Fruit fly (Drosophila melanogaster): ENCODE data around the gene CG10555.

Gene CG10555

dm6 chrX:8444883-8445572, 46.3 kb downstream of the CG10555 start (continued):
- TF ChIP-seq Sox102F (GFP tag; optimal IDR thresholded peaks at IDR 0.05), result peak; percentile 72
- TF ChIP-seq caup (GFP tag; optimal IDR thresholded peaks at IDR 0.05; ENCODE audit: severe bottlenecking), result no peak
- peak; percentile 5 for TF ChIP-seq tin (GFP tag; optimal IDR thresholded peaks at IDR 0.05)
- TF ChIP-seq Optix (GFP tag; IDR thresholded peaks at IDR 0.05), result no peak
- no peak for TF ChIP-seq CrebB (tag; optimal IDR thresholded peaks at IDR 0.05)
- TF ChIP-seq CG34422 (GFP tag; IDR thresholded peaks at IDR 0.05), result no peak; the same call in 2 of the 3 replicates
- no peak for TF ChIP-seq nom (GFP tag; optimal IDR thresholded peaks at IDR 0.05)
- no peak for TF ChIP-seq onecut (GFP tag; IDR thresholded peaks at IDR 0.05)
- TF ChIP-seq Xrp1 (GFP tag; IDR thresholded peaks at IDR 0.05), result peak; percentile 66
- no peak for TF ChIP-seq scrt (GFP tag; optimal IDR thresholded peaks at IDR 0.05)
- TF ChIP-seq org-1 (GFP tag; optimal IDR thresholded peaks at IDR 0.05), result peak; percentile 7
- TF ChIP-seq CG13624 (GFP tag; optimal IDR thresholded peaks at IDR 0.05), result no peak
- no peak for TF ChIP-seq CG17802 (tag; optimal IDR thresholded peaks at IDR 0.05)
- no peak for TF ChIP-seq CG5245 (GFP tag; optimal IDR thresholded peaks at IDR 0.05)
- peak; percentile 90 for TF ChIP-seq CG15696 (tag; optimal IDR thresholded peaks at IDR 0.05)
- TF ChIP-seq Ada2b (GFP tag; IDR thresholded peaks at IDR 0.05), result no peak
- TF ChIP-seq phol (tag; optimal IDR thresholded peaks at IDR 0.05), result peak; percentile 85
- no peak for TF ChIP-seq Lpt (GFP tag; optimal IDR thresholded peaks at IDR 0.05)
- TF ChIP-seq CG7372 (GFP tag; IDR thresholded peaks at IDR 0.05), result 0 out of 2 replicates have a peak, but pooled peaks have one; percentile 8

dm6 chrX:8447166-8447565, 48.4 kb downstream of the CG10555 start:
- peak; percentile 78 for TF ChIP-seq Nf-YB (GFP tag; optimal IDR thresholded peaks at IDR 0.05)
- peak; percentile 50 for TF ChIP-seq Nf-YC (tag; optimal IDR thresholded peaks at IDR 0.05)
- no peak for TF ChIP-seq Eip74EF (GFP tag; optimal IDR thresholded peaks at IDR 0.05)
- TF ChIP-seq unc-4 (GFP tag; IDR thresholded peaks at IDR 0.05; ENCODE audit: partially characterized antibody), result no peak
- no peak for TF ChIP-seq Spps (tag; optimal IDR thresholded peaks at IDR 0.05)
- TF ChIP-seq NK7.1 (GFP tag; optimal IDR thresholded peaks at IDR 0.05), result no peak
- TF ChIP-seq cad (GFP tag; optimal IDR thresholded peaks at IDR 0.05), result no peak
- no peak for TF ChIP-seq kay (GFP tag; optimal IDR thresholded peaks at IDR 0.05)
- no peak for TF ChIP-seq wek (GFP tag; optimal IDR thresholded peaks at IDR 0.05)
- TF ChIP-seq CG1024 (GFP tag; IDR thresholded peaks at IDR 0.05), result no peak
- no peak for TF ChIP-seq gfzf (GFP tag; optimal IDR thresholded peaks at IDR 0.05)
- no peak for TF ChIP-seq Dip3 (GFP tag; optimal IDR thresholded peaks at IDR 0.05)
- no peak for TF ChIP-seq CG14014 (GFP tag; IDR thresholded peaks at IDR 0.05)
- no peak for TF ChIP-seq btn (GFP tag; optimal IDR thresholded peaks at IDR 0.05)
- no peak for TF ChIP-seq danr (GFP tag; IDR thresholded peaks at IDR 0.05)
- TF ChIP-seq lbe (GFP tag; optimal IDR thresholded peaks at IDR 0.05), result no peak

- TF ChIP-seq Hey (tag; optimal IDR thresholded peaks at IDR 0.05) (no peak), CG6791 (GFP tag; IDR thresholded peaks at IDR 0.05; ENCODE audit: partially characterized antibody) (peak; percentile 57; the same call in 2 of the 3 replicates), CTCF (GFP tag; optimal IDR thresholded peaks at IDR 0.05) (peak; percentile 60), Meics (GFP tag; optimal IDR thresholded peaks at IDR 0.05) (no peak), Gsc (GFP tag; IDR thresholded peaks at IDR 0.05) (no peak), exex (tag; optimal IDR thresholded peaks at IDR 0.05) (no peak), sr (GFP tag; IDR thresholded peaks at IDR 0.05) (peak; percentile 61; the same call in 1 of the 3 replicates), Oaz (GFP tag; IDR thresholded peaks at IDR 0.05) (no peak), Hr39 (optimal IDR thresholded peaks at IDR 0.05) (peak; percentile 85), CG8290 (GFP tag; optimal IDR thresholded peaks at IDR 0.05) (peak; percentile 50), CG8290 (tag; optimal IDR thresholded peaks at IDR 0.05) (no peak), Stat92E (GFP tag; optimal IDR thresholded peaks at IDR 0.05) (no peak), gro (GFP tag; optimal IDR thresholded peaks at IDR 0.05) (no peak), CG11093 (GFP tag; IDR thresholded peaks at IDR 0.05) (no peak)
Measured at dm6 chrX:8448171-8448570, 49.4 kb downstream of the CG10555 start.
